Fruit fly (Drosophila melanogaster): ENCODE results near the gene sd.

Gene sd

DNA sequence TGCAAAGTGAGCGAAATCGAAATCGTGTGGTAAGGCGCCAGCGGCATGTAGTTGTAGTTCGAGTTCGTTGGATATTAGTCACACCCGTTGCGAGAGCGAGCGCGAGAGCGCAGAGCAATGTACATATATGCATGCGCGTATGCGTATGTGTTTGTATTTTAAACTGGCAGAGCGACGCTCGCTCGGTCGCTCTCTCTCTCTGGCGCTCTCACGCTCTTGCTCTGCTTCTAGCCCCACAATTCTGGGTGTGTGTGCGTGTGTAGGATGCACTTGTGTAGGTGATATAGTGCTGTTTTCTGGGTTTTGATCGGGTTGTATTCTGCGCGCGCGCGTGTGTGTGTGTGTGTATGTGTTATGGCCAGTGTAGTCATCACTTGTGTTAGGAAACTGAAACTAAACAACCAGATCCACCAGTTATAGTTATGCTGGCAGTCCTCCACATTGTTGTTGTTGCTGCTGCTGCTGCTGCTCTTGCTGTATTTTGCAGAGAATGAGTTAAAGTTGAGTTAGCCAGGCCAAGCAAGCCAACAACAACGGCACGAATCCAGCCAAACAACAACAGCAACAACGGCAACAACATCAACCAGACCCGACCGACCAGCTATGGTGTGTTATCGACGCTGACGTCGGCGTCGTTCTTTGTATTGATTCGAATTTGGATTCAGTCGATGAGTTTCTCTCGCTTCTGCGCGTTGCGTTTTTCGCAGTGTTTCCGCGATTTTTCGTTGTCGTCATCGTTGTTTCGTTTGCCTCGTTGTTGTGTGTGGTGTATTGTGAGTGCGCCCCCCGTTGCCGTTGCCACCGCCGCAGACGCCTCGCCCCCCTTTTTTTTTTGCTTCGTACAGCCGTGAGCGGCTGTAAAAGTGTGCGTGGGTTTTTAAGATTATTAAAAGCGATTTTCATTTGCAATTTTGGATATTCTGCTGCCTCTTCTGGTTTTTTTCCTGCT is 7.8 kb downstream of the sd start (continued):
- TF ChIP-seq run (tag; optimal IDR thresholded peaks at IDR 0.05) (no peak), ato (GFP tag; IDR thresholded peaks at IDR 0.05; ENCODE audit: partially characterized antibody) (no peak), ERR (GFP tag; optimal IDR thresholded peaks at IDR 0.05) (no peak), CG17359 (tag; optimal IDR thresholded peaks at IDR 0.05) (no peak), chn (GFP tag; optimal IDR thresholded peaks at IDR 0.05) (no peak), seq (GFP tag; IDR thresholded peaks at IDR 0.05) (no peak; the same call in 1 of the 2 replicates), CG11696 (GFP tag; IDR thresholded peaks at IDR 0.05) (no peak), CG8290 (GFP tag; optimal IDR thresholded peaks at IDR 0.05) (no peak), CG8290 (tag; optimal IDR thresholded peaks at IDR 0.05) (no peak), NK7.1 (GFP tag; optimal IDR thresholded peaks at IDR 0.05) (no peak), Dfd (GFP tag; optimal IDR thresholded peaks at IDR 0.05) (peak in 1 of 2 experiments; percentile 37), CG4707 (GFP tag; optimal IDR thresholded peaks at IDR 0.05) (peak; percentile 20), gcm (GFP tag; optimal IDR thresholded peaks at IDR 0.05) (peak; percentile 19), wor (GFP tag; IDR thresholded peaks at IDR 0.05) (no peak), CG18262 (tag; optimal IDR thresholded peaks at IDR 0.05) (no peak), hth (optimal IDR thresholded peaks at IDR 0.05) (no peak), slbo (GFP tag; IDR thresholded peaks at IDR 0.05) (no peak), HLH3B (GFP tag; IDR thresholded peaks at IDR 0.05) (peak; percentile 14; the same call in 1 of the 2 replicates), Ets97D (GFP tag; optimal IDR thresholded peaks at IDR 0.05) (no peak), Meics (GFP tag; optimal IDR thresholded peaks at IDR 0.05) (no peak), Opbp (GFP tag; IDR thresholded peaks at IDR 0.05; ENCODE audit: partially characterized antibody) (no peak), Oaz (GFP tag; IDR thresholded peaks at IDR 0.05) (no peak), Dip3 (GFP tag; optimal IDR thresholded peaks at IDR 0.05) (no peak), Spps (tag; optimal IDR thresholded peaks at IDR 0.05) (no peak), CG7372 (GFP tag; IDR thresholded peaks at IDR 0.05) (no peak), CG18011 (GFP tag; optimal IDR thresholded peaks at IDR 0.05) (no peak), CG15073 (GFP tag; optimal IDR thresholded peaks at IDR 0.05) (no peak), CG1529 (GFP tag; optimal IDR thresholded peaks at IDR 0.05) (no peak), shn (GFP tag; optimal IDR thresholded peaks at IDR 0.05) (peak; percentile 2), ac (GFP tag; optimal IDR thresholded peaks at IDR 0.05) (no peak), yki (optimal IDR thresholded peaks at IDR 0.05) (peak; percentile 98), CG16815 (GFP tag; optimal IDR thresholded peaks at IDR 0.05) (no peak), PHDP (tag; optimal IDR thresholded peaks at IDR 0.05) (no peak), gem (tag; optimal IDR thresholded peaks at IDR 0.05) (no peak), CG15011 (GFP tag; optimal IDR thresholded peaks at IDR 0.05) (no peak), CG15514 (GFP tag; optimal IDR thresholded peaks at IDR 0.05) (peak; percentile 30), otp (GFP tag; IDR thresholded peaks at IDR 0.05) (no peak), CG9215 (GFP tag; IDR thresholded peaks at IDR 0.05) (no peak), CG34224 (GFP tag; IDR thresholded peaks at IDR 0.05; ENCODE audit: partially characterized antibody) (peak; percentile 65), Poxn (GFP tag; IDR thresholded peaks at IDR 0.05) (no peak), CG42726 (GFP tag; IDR thresholded peaks at IDR 0.05; ENCODE audit: partially characterized antibody) (no peak), CG7556 (GFP tag; optimal IDR thresholded peaks at IDR 0.05) (no peak), Dp (GFP tag; optimal IDR thresholded peaks at IDR 0.05) (no peak), stc (GFP tag; IDR thresholded peaks at IDR 0.05) (peak; percentile 26; the same call in 1 of the 2 replicates), sna (GFP tag; IDR thresholded peaks at IDR 0.05; ENCODE audit: partially characterized antibody) (no peak), ham (GFP tag; IDR thresholded peaks at IDR 0.05) (no peak), pb (GFP tag; optimal IDR thresholded peaks at IDR 0.05) (no peak), pan (optimal IDR thresholded peaks at IDR 0.05) (no peak), pan (GFP tag; optimal IDR thresholded peaks at IDR 0.05 in 1 of 2, IDR thresholded peaks at IDR 0.05 in 1 of 2) (peak in 1 of 2 experiments; percentile 26), Hr39 (optimal IDR thresholded peaks at IDR 0.05) (peak; percentile 84), Hmr (GFP tag; optimal IDR thresholded peaks at IDR 0.05) (no peak)
